Worm (Caenorhabditis elegans) whole organism, mixed stage, embryonic: Measurements from ENCODE around the gene col-9.

Experiments
- M03D4.4 ChIP-seq: sonication (generic microtip); optimal IDR thresholded peaks from 2 replicates; lab custom pipeline; 2017; ENCODE audit warnings: mild to moderate bottlenecking, missing genetic modification characterization, missing compliant biosample characterization
- bed-3 ChIP-seq: fragments of 200-800 bp; sonication (Bioruptor generic); optimal IDR thresholded peaks from 3 replicates; lab custom pipeline; 2018; ENCODE audit warnings: mild to moderate bottlenecking, missing genetic modification characterization, moderate library complexity, missing compliant biosample characterization
- blmp-1 ChIP-seq: fragments of 150-350 bp; optimal IDR thresholded peaks from 2 replicates; lab custom pipeline; 2014; ENCODE audit warnings: missing biosample characterization, missing genetic modification characterization
- ceh-39 ChIP-seq: fragments of 150-350 bp; optimal IDR thresholded peaks from 2 replicates; lab custom pipeline; 2014; ENCODE audit warnings: missing biosample characterization, missing genetic modification characterization
- ceh-43 ChIP-seq: fragments of 200-800 bp; sonication (Bioruptor generic); optimal IDR thresholded peaks from 2 replicates; lab custom pipeline; 2018; ENCODE audit warnings: mild to moderate bottlenecking, missing genetic modification characterization, moderate library complexity, missing compliant biosample characterization
- ceh-83 ChIP-seq: fragments of 200-800 bp; sonication (Bioruptor generic); optimal IDR thresholded peaks from 2 replicates; lab custom pipeline; 2018; ENCODE audit warnings: mild to moderate bottlenecking, missing genetic modification characterization, missing compliant biosample characterization
- ces-1 ChIP-seq: fragments of 150-350 bp; optimal IDR thresholded peaks from 2 replicates; lab custom pipeline; 2014; ENCODE audit warnings: missing biosample characterization, missing genetic modification reagents, missing genetic modification characterization
- cnd-1 ChIP-seq: fragments of 200-800 bp; sonication (Bioruptor generic); optimal IDR thresholded peaks from 2 replicates; lab custom pipeline; 2018; ENCODE audit warnings: mild to moderate bottlenecking, missing genetic modification characterization, missing compliant biosample characterization
- drap-1 ChIP-seq: fragments of 200-800 bp; sonication (Bioruptor generic); optimal IDR thresholded peaks from 3 replicates; lab custom pipeline; 2018; ENCODE audit warnings: mild to moderate bottlenecking, missing genetic modification characterization, missing compliant biosample characterization
- elt-1 ChIP-seq: sonication (generic microtip); optimal IDR thresholded peaks from 2 replicates; lab custom pipeline; 2017; ENCODE audit warnings: missing genetic modification characterization, mild to moderate bottlenecking, missing compliant biosample characterization, antibody characterized with exemption, moderate library complexity, borderline replicate concordance; ENCODE audit not compliant: insufficient read depth
- elt-3 ChIP-seq: fragments of 150-350 bp; optimal IDR thresholded peaks from 2 replicates; lab custom pipeline; 2014; ENCODE audit warnings: missing biosample characterization, missing genetic modification characterization
- ham-2 ChIP-seq: fragments of 200-800 bp; sonication (Bioruptor generic); optimal IDR thresholded peaks from 2 replicates; lab custom pipeline; 2018; ENCODE audit warnings: mild to moderate bottlenecking, missing genetic modification characterization, missing compliant biosample characterization
- hlh-1 ChIP-seq: fragments of 150-350 bp; optimal IDR thresholded peaks from 2 replicates; lab custom pipeline; 2014; ENCODE audit warnings: missing biosample characterization, missing genetic modification reagents, missing genetic modification characterization
- lin-13 ChIP-seq: fragments of 150-350 bp; optimal IDR thresholded peaks from 2 replicates; lab custom pipeline; 2014; ENCODE audit warnings: missing biosample characterization, missing genetic modification characterization
- lin-32 ChIP-seq: fragments of 200-800 bp; sonication (Bioruptor generic); optimal IDR thresholded peaks from 2 replicates; lab custom pipeline; 2018; ENCODE audit warnings: mild to moderate bottlenecking, missing genetic modification characterization, missing compliant biosample characterization
- lsy-2 ChIP-seq: fragments of 150-350 bp; optimal IDR thresholded peaks from 2 replicates; lab custom pipeline; 2014; ENCODE audit warnings: missing biosample characterization, missing genetic modification characterization
- mab-5 ChIP-seq: fragments of 150-350 bp; optimal IDR thresholded peaks from 2 replicates; lab custom pipeline; 2014; ENCODE audit warnings: missing biosample characterization, missing genetic modification characterization
- mls-2 ChIP-seq: sonication (generic microtip); optimal IDR thresholded peaks from 2 replicates; lab custom pipeline; 2016; ENCODE audit warnings: mild to moderate bottlenecking, missing genetic modification characterization, moderate library complexity, missing compliant biosample characterization
- nhr-12 ChIP-seq: fragments of 150-350 bp; optimal IDR thresholded peaks from 2 replicates; lab custom pipeline; 2014; ENCODE audit warnings: missing biosample characterization, missing genetic modification characterization
- nhr-2 ChIP-seq: fragments of 150-350 bp; optimal IDR thresholded peaks from 2 replicates; lab custom pipeline; 2014; ENCODE audit warnings: missing biosample characterization, missing genetic modification characterization
- nhr-237 ChIP-seq: fragments of 150-350 bp; optimal IDR thresholded peaks from 2 replicates; lab custom pipeline; 2014; ENCODE audit warnings: missing biosample characterization, missing genetic modification characterization
- nhr-28 ChIP-seq: fragments of 150-350 bp; optimal IDR thresholded peaks from 2 replicates; lab custom pipeline; 2014; ENCODE audit warnings: missing biosample characterization, missing genetic modification characterization
- pha-4 ChIP-seq: fragments of 150-350 bp; optimal IDR thresholded peaks from 2 replicates; lab custom pipeline; 2018; ENCODE audit warnings: missing biosample characterization, missing genetic modification reagents, missing genetic modification characterization
- snpc-4 ChIP-seq: fragments of 150-350 bp; optimal IDR thresholded peaks from 2 replicates; lab custom pipeline; 2014; ENCODE audit warnings: missing biosample characterization, missing genetic modification characterization
- sptf-1 ChIP-seq: sonication (generic microtip); optimal IDR thresholded peaks from 2 replicates; lab custom pipeline; 2017; ENCODE audit warnings: mild to moderate bottlenecking, missing genetic modification characterization, moderate library complexity, missing compliant biosample characterization
- tbx-8 ChIP-seq: fragments of 200-800 bp; sonication (Bioruptor generic); optimal IDR thresholded peaks from 2 replicates; lab custom pipeline; 2018; ENCODE audit warnings: mild to moderate bottlenecking, missing genetic modification characterization, moderate library complexity, missing compliant biosample characterization
- unc-120 ChIP-seq: sonication (generic microtip); optimal IDR thresholded peaks from 2 replicates; lab custom pipeline; 2017; ENCODE audit warnings: missing genetic modification characterization, missing compliant biosample characterization; ENCODE audit not compliant: poor library complexity, severe bottlenecking
- unc-39 ChIP-seq: fragments of 150-350 bp; optimal IDR thresholded peaks from 2 replicates; lab custom pipeline; 2014; ENCODE audit warnings: missing biosample characterization, missing genetic modification characterization
- unc-62 ChIP-seq: fragments of 150-350 bp; optimal IDR thresholded peaks from 2 replicates; lab custom pipeline; 2014; ENCODE audit warnings: missing biosample characterization, missing genetic modification reagents, missing genetic modification characterization
- zip-8 ChIP-seq: fragments of 150-350 bp; optimal IDR thresholded peaks from 2 replicates; lab custom pipeline; 2014; ENCODE audit warnings: missing biosample characterization, missing genetic modification characterization
- ztf-11 ChIP-seq: fragments of 150-350 bp; optimal IDR thresholded peaks from 2 replicates; lab custom pipeline; 2014; ENCODE audit warnings: missing biosample characterization, missing genetic modification characterization

The col-9 gene

ce11 chrX:13621628-13622027 lies 31.8 kb downstream of the col-9 start, which contains the start of gene Y12A6A.1:
TSS of gene Y12A6A.1 (minus strand) at chrX:13621728.
- TF ChIP-seq ceh-43 (GFP tag; lab: Kevin White, UChicago) (no peak), unc-120 (tag; lab: Kevin White, UChicago) (no peak), hlh-1 (no peak), ztf-11 (tag; lab: Kevin White, UChicago) (no peak), drap-1 (no peak), ham-2 (GFP tag; lab: Kevin White, UChicago) (no peak), lin-32 (GFP tag; lab: Kevin White, UChicago) (no peak)

ce11 chrX:13631122-13631672 lies 41.4 kb downstream of the col-9 start, which contains the start of gene nlg-1:
TSS of gene nlg-1 (minus strand) at chrX:13631172.
- peak; percentile 77 for TF ChIP-seq ces-1 (GFP tag; lab: Kevin White, UChicago)
- no peak for TF ChIP-seq tbx-8 (GFP tag; lab: Kevin White, UChicago)
- no peak for TF ChIP-seq hlh-1
- TF ChIP-seq lin-13 (tag; lab: Kevin White, UChicago), result no peak
- TF ChIP-seq lin-32 (GFP tag; lab: Kevin White, UChicago), result no peak
- no peak for TF ChIP-seq blmp-1 (tag; lab: Kevin White, UChicago)

ce11 chrX:13632245-13632644 lies 42.4 kb downstream of the col-9 start:
- peak; percentile 79 for TF ChIP-seq ces-1 (GFP tag; lab: Kevin White, UChicago)
- TF ChIP-seq nhr-12, result no peak
- no peak for TF ChIP-seq lsy-2 (tag; lab: Kevin White, UChicago)
- TF ChIP-seq sptf-1, result peak; percentile 17

- no peak for TF ChIP-seq ceh-83 (GFP tag; lab: Kevin White, UChicago)
- no peak for TF ChIP-seq unc-62 (GFP tag; lab: Kevin White, UChicago)
- TF ChIP-seq cnd-1, result no peak
- TF ChIP-seq, all 35 proteins: peak for 0
These were observed 43.2 kb downstream of the col-9 start for ce11 chrX:13633032-13633431.

- TF ChIP-seq zip-8 (tag; lab: Kevin White, UChicago) (peak; percentile 28), bed-3 (no peak), drap-1 (no peak), ces-1 (GFP tag; lab: Kevin White, UChicago) (peak; percentile 72), ceh-83 (GFP tag; lab: Kevin White, UChicago) (no peak), lsy-2 (tag; lab: Kevin White, UChicago) (no peak), ham-2 (GFP tag; lab: Kevin White, UChicago) (no peak)
These were observed 44.1 kb downstream of the col-9 start for ce11 chrX:13633876-13634479.

- TF ChIP-seq unc-120 (tag; lab: Kevin White, UChicago) (peak; percentile 43), hlh-1 (peak; percentile 7), lin-32 (GFP tag; lab: Kevin White, UChicago) (no peak), drap-1 (no peak), unc-62 (GFP tag; lab: Kevin White, UChicago) (peak; percentile 45), nhr-2 (no peak), ztf-11 (tag; lab: Kevin White, UChicago) (no peak), elt-3 (tag; lab: Kevin White, UChicago) (no peak), nhr-12 (no peak), sptf-1 (no peak), mls-2 (tag; lab: Kevin White, UChicago) (no peak), mab-5 (tag; lab: Kevin White, UChicago) (no peak), ceh-39 (tag; lab: Kevin White, UChicago) (no peak), bed-3 (no peak), snpc-4 (tag; lab: Kevin White, UChicago) (no peak), elt-1 (tag; lab: Kevin White, UChicago) (no peak), blmp-1 (tag; lab: Kevin White, UChicago) (no peak), unc-39 (tag; lab: Kevin White, UChicago) (no peak), ceh-83 (GFP tag; lab: Kevin White, UChicago) (no peak), nhr-237 (tag; lab: Kevin White, UChicago) (no peak), cnd-1 (no peak), M03D4.4 (tag; lab: Kevin White, UChicago) (no peak), ces-1 (GFP tag; lab: Kevin White, UChicago) (no peak), pha-4 (tag; lab: Kevin White, UChicago) (no peak), nhr-28 (tag; lab: Kevin White, UChicago) (no peak)
These were observed 47.7 kb downstream of the col-9 start for ce11 chrX:13637526-13637925.
